Worm (Caenorhabditis elegans) whole organism, L3 larva: ENCODE data around the gene F56B3.6.

Experiments
- aly-2 ChIP-seq: fragments of 150-350 bp; optimal IDR thresholded peaks from 2 replicates; lab custom pipeline; 2014; ENCODE audit warnings: missing biosample characterization, missing genetic modification characterization
- ceh-16 ChIP-seq: sonication (generic microtip); optimal IDR thresholded peaks from 2 replicates; lab custom pipeline; 2017; ENCODE audit warnings: missing biosample characterization, missing genetic modification characterization
- elt-2 ChIP-seq: sonication (generic microtip); optimal IDR thresholded peaks from 2 replicates; lab custom pipeline; 2016; ENCODE audit warnings: missing genetic modification reagents, mild to moderate bottlenecking, missing genetic modification characterization, missing compliant biosample characterization
- jun-1 ChIP-seq: fragments of 150-350 bp; optimal IDR thresholded peaks from 2 replicates; lab custom pipeline; 2014; ENCODE audit warnings: missing biosample characterization, missing genetic modification reagents, missing genetic modification characterization
- nhr-11 ChIP-seq: fragments of 150-350 bp; optimal IDR thresholded peaks from 2 replicates; lab custom pipeline; 2014; ENCODE audit warnings: missing biosample characterization, missing genetic modification characterization
- nhr-237 ChIP-seq: fragments of 150-350 bp; optimal IDR thresholded peaks from 2 replicates; lab custom pipeline; 2014; ENCODE audit warnings: missing biosample characterization, missing genetic modification characterization
- nhr-76 ChIP-seq: fragments of 150-350 bp; sonication (generic microtip); optimal IDR thresholded peaks from 5 replicates; lab custom pipeline; 2014; ENCODE audit warnings: missing biosample characterization, missing genetic modification characterization
- pha-4 ChIP-seq: fragments of 150-350 bp; optimal IDR thresholded peaks from 2 replicates; lab custom pipeline; 2014; ENCODE audit warnings: missing biosample characterization, missing genetic modification reagents, missing genetic modification characterization
- skn-1 ChIP-seq: fragments of 150-350 bp; optimal IDR thresholded peaks from 2 replicates; lab custom pipeline; 2014; ENCODE audit warnings: missing biosample characterization, missing genetic modification characterization
- snpc-4 ChIP-seq: fragments of 150-350 bp; optimal IDR thresholded peaks from 2 replicates; lab custom pipeline; 2014; ENCODE audit warnings: missing biosample characterization, missing genetic modification characterization
- zag-1 ChIP-seq: fragments of 150-350 bp; optimal IDR thresholded peaks from 2 replicates; lab custom pipeline; 2014; ENCODE audit warnings: missing biosample characterization, missing genetic modification characterization

DNA sequence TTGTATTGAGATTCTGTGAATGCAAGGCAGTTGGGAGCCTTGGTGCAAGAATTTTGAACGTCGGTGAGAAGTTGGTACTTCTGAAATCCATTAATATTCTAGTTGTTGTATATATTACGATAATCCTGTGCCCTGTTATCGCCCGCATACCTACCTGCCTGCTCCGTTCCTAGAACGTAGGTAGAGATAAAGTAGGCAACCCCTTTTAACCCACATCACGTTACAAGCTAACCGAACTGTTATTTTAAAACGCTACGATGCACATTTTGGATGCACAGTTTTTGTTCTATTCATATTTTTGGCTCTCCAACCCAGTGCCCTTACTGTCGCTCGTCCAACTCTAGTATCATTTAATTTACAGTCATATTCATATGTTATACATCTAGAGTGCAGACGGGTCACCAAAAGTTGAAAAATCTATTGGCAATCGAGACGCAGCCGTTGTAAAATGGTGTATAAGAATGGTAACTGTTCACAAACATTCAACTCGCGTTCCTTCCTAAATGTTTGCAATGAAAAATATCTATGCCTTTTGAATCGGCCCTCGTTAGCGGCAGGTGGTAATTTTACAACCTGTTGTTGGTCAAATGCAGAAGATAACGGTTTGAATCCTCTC is 33.4 kb upstream of the F56B3.6 start:
- TF ChIP-seq zag-1 (tag; lab: Kevin White, UChicago): no peak
- no peak for TF ChIP-seq nhr-237 (tag; lab: Kevin White, UChicago)
- TF ChIP-seq nhr-76 (tag; lab: Kevin White, UChicago): no peak
- no peak for TF ChIP-seq jun-1 (tag; lab: Kevin White, UChicago)
- TF ChIP-seq pha-4: no peak
- no peak for TF ChIP-seq ceh-16 (tag; lab: Kevin White, UChicago)
- TF ChIP-seq snpc-4: no peak
- TF ChIP-seq nhr-11 (tag; lab: Kevin White, UChicago): no peak
- no peak for TF ChIP-seq aly-2 (tag; lab: Kevin White, UChicago)
- no peak for TF ChIP-seq elt-2 (tag; lab: Kevin White, UChicago)
- TF ChIP-seq skn-1 (tag; lab: Kevin White, UChicago): no peak
